Fruit fly (Drosophila melanogaster) Kc167 (cell line): ENCODE results near the gene CG33927.

Experiments used
- Myc ChIP-seq: fragments of >200 bp; optimal IDR thresholded peaks from 2 replicates; lab custom pipeline; 2017; ENCODE audit warnings: missing external identifiers
- Sin3A ChIP-seq: fragments of >200 bp; optimal IDR thresholded peaks from 2 replicates; lab custom pipeline; 2018; ENCODE audit warnings: missing external identifiers
- h ChIP-seq: fragments of >200 bp; optimal IDR thresholded peaks from 3 replicates; lab custom pipeline; 2018; ENCODE audit warnings: missing external identifiers
- insv ChIP-seq: fragments of >200 bp; optimal IDR thresholded peaks from 3 replicates; lab custom pipeline; 2018; ENCODE audit warnings: missing external identifiers
- psq ChIP-seq: fragments of >200 bp; optimal IDR thresholded peaks from 2 replicates; lab custom pipeline; 2017; ENCODE audit warnings: missing external identifiers
- ttk ChIP-seq: sonication (Bioruptor generic); optimal IDR thresholded peaks from 2 replicates; lab custom pipeline; 2017; ENCODE audit warnings: missing external identifiers

The CG33927 gene

DNA sequence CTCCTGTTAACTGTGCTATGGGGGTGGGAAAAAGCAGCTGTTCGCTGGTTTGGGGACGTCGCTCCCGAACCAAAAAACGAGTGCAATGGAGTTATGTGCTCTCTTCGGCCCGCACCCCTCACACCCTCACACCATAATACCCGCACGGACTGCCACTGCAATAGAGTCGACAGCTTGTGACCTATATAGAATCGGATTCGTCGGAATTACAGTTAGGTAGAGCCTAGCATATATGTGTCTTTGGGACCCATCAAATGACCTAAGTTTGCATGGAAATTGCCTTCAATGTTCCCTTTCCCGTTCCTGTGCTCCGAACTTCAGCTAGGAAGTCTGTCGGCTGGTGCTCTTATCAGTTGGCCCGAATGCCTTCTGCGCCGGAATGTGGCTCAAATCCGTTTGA, 26.2 kb downstream of the CG33927 start:
- TF ChIP-seq Myc (lab: Kevin White, UChicago) (no peak), insv (lab: Kevin White, UChicago) (no peak), ttk (lab: Kevin White, UChicago) (no peak), h (lab: Kevin White, UChicago) (no peak), Sin3A (lab: Kevin White, UChicago) (no peak), psq (lab: Kevin White, UChicago) (no peak)

DNA sequence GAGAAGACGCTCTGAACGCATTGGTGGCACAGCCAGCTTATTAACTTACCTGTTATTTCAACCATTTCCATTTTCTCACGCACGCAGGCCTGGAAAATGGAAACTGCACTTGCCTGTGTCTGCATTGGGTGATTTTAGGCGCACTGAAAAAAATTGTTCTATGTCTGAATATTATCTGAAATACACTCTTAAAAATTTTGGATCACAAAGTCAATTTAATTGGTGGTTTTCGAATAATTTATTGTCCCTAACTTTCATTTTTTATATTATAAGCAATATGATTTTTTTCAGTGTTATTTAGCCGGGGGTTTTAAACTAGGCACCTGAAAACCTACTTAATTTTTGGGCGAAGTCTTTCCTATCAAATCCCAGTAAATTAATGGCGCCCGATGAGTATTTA, 27.3 kb downstream of the CG33927 start:
- TF ChIP-seq ttk (lab: Kevin White, UChicago) (no peak), h (lab: Kevin White, UChicago) (no peak)

DNA sequence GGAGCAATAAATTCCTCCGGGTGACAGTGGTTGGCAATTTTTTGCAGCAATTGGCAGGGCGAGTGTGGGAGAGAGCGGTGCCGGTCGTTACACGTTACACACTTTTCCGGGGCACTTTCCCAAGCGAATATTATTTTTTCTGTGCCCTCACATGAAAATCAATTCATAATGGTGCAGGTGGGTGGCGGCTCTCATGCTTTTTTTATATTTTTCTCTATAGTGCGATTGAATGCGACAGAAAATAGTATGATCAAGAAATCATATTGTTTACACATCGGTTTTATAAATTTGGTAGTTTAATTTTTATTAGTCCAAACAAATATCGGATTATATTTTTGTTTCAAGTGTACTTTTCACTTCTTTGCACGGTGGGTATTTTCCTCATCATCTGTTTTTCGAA, 28.8 kb downstream of the CG33927 start:
- TF ChIP-seq ttk (lab: Kevin White, UChicago) (no peak), psq (lab: Kevin White, UChicago) (no peak), Myc (lab: Kevin White, UChicago) (no peak), h (lab: Kevin White, UChicago) (no peak), insv (lab: Kevin White, UChicago) (no peak), Sin3A (lab: Kevin White, UChicago) (no peak)

- TF ChIP-seq psq (lab: Kevin White, UChicago) (no peak), insv (lab: Kevin White, UChicago) (no peak), ttk (lab: Kevin White, UChicago) (no peak), h (lab: Kevin White, UChicago) (no peak), Myc (lab: Kevin White, UChicago) (no peak), Sin3A (lab: Kevin White, UChicago) (no peak)
Measured at dm6 chr3R:4659934-4660353, 30.5 kb downstream of the CG33927 start.

DNA sequence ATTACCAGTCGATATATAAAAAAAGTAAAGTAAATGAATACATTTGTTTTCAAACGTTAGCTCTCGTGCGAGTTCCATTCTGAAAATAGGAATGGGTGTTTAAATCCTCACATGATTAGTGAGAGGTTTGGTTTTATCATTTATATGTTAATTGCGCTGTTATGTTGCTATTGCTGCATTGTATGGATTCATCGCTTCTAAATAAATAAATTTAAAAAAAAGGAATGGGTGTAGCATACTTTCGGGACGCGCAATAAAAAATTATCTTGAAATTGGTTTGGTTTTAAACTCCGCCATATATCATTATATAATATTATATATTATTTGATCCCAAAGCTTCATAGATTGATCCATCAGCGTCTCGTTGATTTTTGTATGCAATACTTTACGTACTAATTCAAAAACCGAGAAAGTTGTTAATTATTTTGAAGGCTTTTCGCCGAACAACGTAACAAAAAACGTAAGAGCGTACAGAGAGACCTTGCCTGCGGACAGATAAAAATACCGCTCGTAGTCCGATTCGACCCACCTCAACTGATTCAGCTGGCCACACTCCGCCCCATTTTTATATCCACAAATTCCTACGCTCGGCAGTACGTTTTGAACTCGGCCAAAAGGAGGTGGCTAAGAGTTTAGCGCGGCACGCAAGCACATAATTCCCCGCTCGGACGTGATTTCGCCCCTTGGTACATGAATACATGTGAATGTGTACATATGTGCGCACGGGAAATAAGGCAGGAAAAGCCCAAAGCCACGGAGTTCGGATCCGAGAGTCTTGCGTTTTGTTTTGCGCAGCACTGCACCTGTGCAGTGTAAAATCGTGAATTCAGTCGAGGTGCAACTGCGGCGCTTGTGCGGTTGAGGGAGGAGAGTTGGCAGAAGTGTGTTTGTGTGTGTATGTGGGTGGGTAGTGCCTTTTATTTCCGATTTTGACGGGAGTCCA, 31.1 kb downstream of the CG33927 start, which contains the start of gene smash:
Gene smash, plus strand, starts transcription at position 589 of the 943 bp plus-strand sequence.
- TF ChIP-seq insv (lab: Kevin White, UChicago) (no peak), psq (lab: Kevin White, UChicago) (no peak), Sin3A (lab: Kevin White, UChicago) (no peak), h (lab: Kevin White, UChicago) (no peak), Myc (lab: Kevin White, UChicago) (no peak)

dm6 chr3R:4654557-4655273, 35.7 kb downstream of the CG33927 start, which contains the start of gene spartin:
spartin (plus strand) TSS chr3R:4654800.
- TF ChIP-seq Myc (lab: Kevin White, UChicago), result no peak
- TF ChIP-seq h (lab: Kevin White, UChicago), result no peak
- no peak for TF ChIP-seq Sin3A (lab: Kevin White, UChicago)
- no peak for TF ChIP-seq psq (lab: Kevin White, UChicago)
- no peak for TF ChIP-seq insv (lab: Kevin White, UChicago)
- no peak for TF ChIP-seq ttk (lab: Kevin White, UChicago)

- TF ChIP-seq h (lab: Kevin White, UChicago) (no peak), ttk (lab: Kevin White, UChicago) (no peak), Myc (lab: Kevin White, UChicago) (no peak), psq (lab: Kevin White, UChicago) (no peak), insv (lab: Kevin White, UChicago) (no peak), Sin3A (lab: Kevin White, UChicago) (no peak)
Measured at dm6 chr3R:4649880-4650493, 40.4 kb downstream of the CG33927 start.

DNA sequence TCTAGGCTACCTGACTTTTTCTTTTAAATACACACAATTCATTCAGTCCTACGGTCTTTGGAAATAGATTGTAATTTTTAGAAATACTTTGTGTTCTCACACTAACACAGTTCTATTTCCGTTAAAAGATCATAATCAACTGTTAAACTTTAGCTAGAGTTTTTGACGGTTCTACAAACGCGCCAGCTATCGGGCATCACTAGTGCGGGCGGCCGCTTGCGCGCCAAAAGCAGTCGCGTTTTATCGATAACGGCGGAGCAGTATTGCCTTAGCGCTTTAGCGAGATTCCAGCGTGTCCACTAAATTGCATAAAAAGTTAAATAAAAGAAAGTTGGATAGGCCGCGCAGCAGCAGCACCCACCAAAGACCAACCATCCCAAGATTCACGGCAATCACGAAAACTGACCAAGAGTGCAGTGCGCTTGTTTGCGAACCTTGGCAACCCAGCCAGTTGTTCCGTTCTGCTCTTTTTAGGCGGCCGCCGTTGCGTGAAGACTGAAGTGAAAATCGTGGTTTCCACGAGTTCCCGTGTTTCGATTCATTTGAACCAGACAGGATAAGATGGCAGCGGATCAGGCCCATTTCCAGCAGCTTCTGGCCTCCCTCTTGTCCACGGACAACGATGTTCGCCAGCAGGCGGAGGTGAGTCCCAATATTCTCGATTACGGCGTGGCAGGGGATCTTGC, 41.1 kb downstream of the CG33927 start, which contains the start of gene Karybeta3:
Gene Karybeta3, plus strand, starts transcription at position 51 of the 686 bp plus-strand sequence.
- TF ChIP-seq Sin3A (lab: Kevin White, UChicago) (no peak), ttk (lab: Kevin White, UChicago) (no peak), psq (lab: Kevin White, UChicago) (no peak), Myc (lab: Kevin White, UChicago) (no peak), h (lab: Kevin White, UChicago) (no peak), insv (lab: Kevin White, UChicago) (no peak)

DNA sequence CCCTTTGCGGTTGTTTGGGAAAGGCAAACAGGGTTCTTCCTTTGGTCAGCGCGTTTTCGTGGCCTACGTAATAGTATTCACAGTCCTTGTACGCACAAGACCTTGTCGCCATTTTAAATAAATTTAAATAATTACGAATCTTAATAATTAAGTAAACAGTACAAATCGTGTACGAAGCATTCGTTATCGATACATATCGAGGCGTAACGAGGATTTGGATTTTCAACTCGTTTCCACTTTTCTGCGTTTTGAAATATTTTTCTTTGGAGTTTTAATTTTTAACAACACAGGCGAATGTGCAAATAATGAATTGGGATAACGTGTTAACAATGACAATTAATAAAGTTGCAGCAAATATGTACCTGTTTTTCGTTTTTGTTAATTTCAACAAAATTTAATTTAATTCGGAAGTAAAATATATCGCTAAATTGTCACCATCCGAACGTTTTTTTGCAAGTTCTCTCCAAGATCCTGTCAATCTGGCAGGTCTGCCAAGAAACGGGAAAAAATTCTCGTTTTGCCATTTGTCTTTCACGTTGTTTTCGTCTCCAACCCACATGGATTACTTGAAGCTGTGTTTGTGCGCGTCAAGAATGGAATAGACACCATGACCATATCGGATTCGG, 44.8 kb downstream of the CG33927 start, which contains the start of the genes Dlip2 and rpk:
Gene Dlip2, minus strand, starts transcription at position 199 of the 626 bp plus-strand sequence.
Gene rpk, plus strand, starts transcription at position 525 of the 626 bp plus-strand sequence.
- TF ChIP-seq Myc (lab: Kevin White, UChicago) (no peak), h (lab: Kevin White, UChicago) (no peak), ttk (lab: Kevin White, UChicago) (no peak), psq (lab: Kevin White, UChicago) (no peak), insv (lab: Kevin White, UChicago) (no peak), Sin3A (lab: Kevin White, UChicago) (no peak)
